In genomic region chr2L:17754108-17754507, dm6 we compare ENCODE assay signal across 2 fruit fly cellular contexts.
A peak's percentile ranks its signal among the peaks of the same experiment; 100 is the strongest.
TF ChIP-seq lines count a peak whose summit lies in the region.

No protein-coding gene starts in this region.

- no peak for TF ChIP-seq CTCF in whole organism, embryonic (GFP tag; optimal IDR thresholded peaks at IDR 0.05; lab: Kevin White, UChicago)

TF ChIP-seq in whole organism, adult, 20 proteins besides CTCF, POLR2A, EP300 and RAD21:
- TF ChIP-seq Hr96 (GFP tag; optimal IDR thresholded peaks at IDR 0.05; lab: Kevin White, UChicago) = no peak
- peak; percentile 57 for TF ChIP-seq pad (GFP tag; optimal IDR thresholded peaks at IDR 0.05; lab: Kevin White, UChicago)

TF ChIP-seq in whole organism, embryonic, 481 proteins besides CTCF, POLR2A, EP300 and RAD21:
- TF ChIP-seq CG17802 (tag; optimal IDR thresholded peaks at IDR 0.05; lab: Kevin White, UChicago) (no peak), CG12155 (GFP tag; optimal IDR thresholded peaks at IDR 0.05; lab: Kevin White, UChicago) (no peak), chm (GFP tag; IDR thresholded peaks at IDR 0.05; lab: Robert Waterston, UW) (no peak), hkb (optimal IDR thresholded peaks at IDR 0.05; lab: Kevin White, UChicago) (no peak), hkb (GFP tag; IDR thresholded peaks at IDR 0.05; lab: Robert Waterston, UW) (no peak), hth (optimal IDR thresholded peaks at IDR 0.05; lab: Kevin White, UChicago) (no peak), Gsc (GFP tag; IDR thresholded peaks at IDR 0.05; lab: Robert Waterston, UW) (no peak), CG18599 (GFP tag; optimal IDR thresholded peaks at IDR 0.05; lab: Kevin White, UChicago) (no peak), NfI (GFP tag; optimal IDR thresholded peaks at IDR 0.05; lab: Kevin White, UChicago) (no peak), CG10431 (GFP tag; optimal IDR thresholded peaks at IDR 0.05; lab: Kevin White, UChicago) (peak; percentile 46), gsb-n (tag; optimal IDR thresholded peaks at IDR 0.05; lab: Kevin White, UChicago) (no peak), sr (GFP tag; IDR thresholded peaks at IDR 0.05; lab: Robert Waterston, UW) (no peak), CG6654 (GFP tag; optimal IDR thresholded peaks at IDR 0.05; lab: Kevin White, UChicago) (no peak), pros (GFP tag; optimal IDR thresholded peaks at IDR 0.05; lab: Kevin White, UChicago) (peak; percentile 42), CG14014 (GFP tag; IDR thresholded peaks at IDR 0.05; lab: Robert Waterston, UW) (no peak), MBD-R2 (GFP tag; IDR thresholded peaks at IDR 0.05; lab: Robert Waterston, UW) (no peak), CG11093 (GFP tag; IDR thresholded peaks at IDR 0.05; lab: Robert Waterston, UW) (no peak), lilli (GFP tag; optimal IDR thresholded peaks at IDR 0.05; lab: Kevin White, UChicago) (no peak), bab2 (GFP tag; optimal IDR thresholded peaks at IDR 0.05; lab: Kevin White, UChicago) (no peak), jumu (GFP tag; optimal IDR thresholded peaks at IDR 0.05; lab: Kevin White, UChicago) (no peak), Fer1 (GFP tag; optimal IDR thresholded peaks at IDR 0.05; lab: Kevin White, UChicago) (no peak), Hr39 (optimal IDR thresholded peaks at IDR 0.05; lab: Kevin White, UChicago) (no peak), CG3847 (GFP tag; IDR thresholded peaks at IDR 0.05; lab: Robert Waterston, UW) (no peak), pnt (GFP tag; optimal IDR thresholded peaks at IDR 0.05; lab: Kevin White, UChicago) (no peak), Ada2b (GFP tag; IDR thresholded peaks at IDR 0.05; lab: Robert Waterston, UW) (no peak), Opbp (GFP tag; IDR thresholded peaks at IDR 0.05; lab: Robert Waterston, UW; ENCODE audit: partially characterized antibody) (no peak), Side (GFP tag; optimal IDR thresholded peaks at IDR 0.05; lab: Kevin White, UChicago) (no peak), CG31224 (GFP tag; IDR thresholded peaks at IDR 0.05; lab: Robert Waterston, UW) (no peak), Lhr (GFP tag; optimal IDR thresholded peaks at IDR 0.05; lab: Kevin White, UChicago) (no peak), CG42726 (GFP tag; IDR thresholded peaks at IDR 0.05; lab: Robert Waterston, UW; ENCODE audit: partially characterized antibody) (no peak), chinmo (GFP tag; IDR thresholded peaks at IDR 0.05; lab: Robert Waterston, UW; ENCODE audit: partially characterized antibody) (0 out of 4 replicates have a peak, but pooled peaks have one; percentile 20), Elba2 (GFP tag; optimal IDR thresholded peaks at IDR 0.05; lab: Kevin White, UChicago) (peak; percentile 70), Dad (GFP tag; optimal IDR thresholded peaks at IDR 0.05; lab: Kevin White, UChicago) (no peak), CG6791 (GFP tag; IDR thresholded peaks at IDR 0.05; lab: Robert Waterston, UW; ENCODE audit: partially characterized antibody) (no peak), Ssrp (tag; optimal IDR thresholded peaks at IDR 0.05; lab: Kevin White, UChicago) (no peak), gfzf (GFP tag; optimal IDR thresholded peaks at IDR 0.05; lab: Kevin White, UChicago) (no peak), Trl (optimal IDR thresholded peaks at IDR 0.05; lab: Kevin White, UChicago) (peak; percentile 21 to 30), Trl (GFP tag; optimal IDR thresholded peaks at IDR 0.05; lab: Kevin White, UChicago) (no peak), z (GFP tag; IDR thresholded peaks at IDR 0.05; lab: Robert Waterston, UW) (peak; percentile 91), ab (GFP tag; optimal IDR thresholded peaks at IDR 0.05; lab: Kevin White, UChicago) (no peak), CG1832 (GFP tag; optimal IDR thresholded peaks at IDR 0.05; lab: Kevin White, UChicago) (peak; percentile 55), Kr (GFP tag; optimal IDR thresholded peaks at IDR 0.05; lab: Kevin White, UChicago) (peak; percentile 35), CG16815 (GFP tag; optimal IDR thresholded peaks at IDR 0.05; lab: Kevin White, UChicago) (no peak), slbo (GFP tag; IDR thresholded peaks at IDR 0.05; lab: Robert Waterston, UW) (no peak), zen (tag; optimal IDR thresholded peaks at IDR 0.05; lab: Kevin White, UChicago) (peak; percentile 24), zf30C (GFP tag; optimal IDR thresholded peaks at IDR 0.05; lab: Kevin White, UChicago) (no peak), CG11560 (tag; IDR thresholded peaks at IDR 0.05; lab: Robert Waterston, UW) (no peak), abd-A (tag; optimal IDR thresholded peaks at IDR 0.05; lab: Kevin White, UChicago) (peak; percentile 57), C15 (GFP tag; IDR thresholded peaks at IDR 0.05; lab: Robert Waterston, UW) (no peak), CG15011 (GFP tag; optimal IDR thresholded peaks at IDR 0.05; lab: Kevin White, UChicago) (no peak), insv (GFP tag; optimal IDR thresholded peaks at IDR 0.05; lab: Kevin White, UChicago) (peak; percentile 35 to 96), kay (GFP tag; optimal IDR thresholded peaks at IDR 0.05; lab: Kevin White, UChicago) (no peak), cg (GFP tag; optimal IDR thresholded peaks at IDR 0.05; lab: Kevin White, UChicago) (peak; percentile 60), pan (optimal IDR thresholded peaks at IDR 0.05; lab: Kevin White, UChicago) (no peak), pan (GFP tag; optimal IDR thresholded peaks at IDR 0.05 in 1 of 2, IDR thresholded peaks at IDR 0.05 in 1 of 2) (no peak), CG33213 (GFP tag; optimal IDR thresholded peaks at IDR 0.05; lab: Kevin White, UChicago) (no peak), CG17361 (GFP tag; IDR thresholded peaks at IDR 0.05; lab: Robert Waterston, UW) (no peak), chn (GFP tag; optimal IDR thresholded peaks at IDR 0.05; lab: Kevin White, UChicago) (no peak), nerfin-1 (tag; optimal IDR thresholded peaks at IDR 0.05; lab: Kevin White, UChicago) (no peak), rib (GFP tag; IDR thresholded peaks at IDR 0.05; lab: Robert Waterston, UW) (no peak), CG16779 (GFP tag; IDR thresholded peaks at IDR 0.05; lab: Robert Waterston, UW) (peak; percentile 28; the same call in 1 of the 2 replicates), CG2199 (GFP tag; IDR thresholded peaks at IDR 0.05; lab: Robert Waterston, UW) (peak; percentile 82; the same call in 1 of the 3 replicates), CG3995 (GFP tag; optimal IDR thresholded peaks at IDR 0.05; lab: Kevin White, UChicago) (no peak), CG2875 (GFP tag; optimal IDR thresholded peaks at IDR 0.05; lab: Kevin White, UChicago) (no peak), CG4707 (GFP tag; optimal IDR thresholded peaks at IDR 0.05; lab: Kevin White, UChicago) (no peak), sc (optimal IDR thresholded peaks at IDR 0.05; lab: Kevin White, UChicago) (no peak), sc (GFP tag; optimal IDR thresholded peaks at IDR 0.05; lab: Kevin White, UChicago) (no peak), CG32772 (GFP tag; IDR thresholded peaks at IDR 0.05; lab: Robert Waterston, UW) (no peak), D (optimal IDR thresholded peaks at IDR 0.05; lab: Kevin White, UChicago) (peak; percentile 8), D (GFP tag; optimal IDR thresholded peaks at IDR 0.05; lab: Kevin White, UChicago) (no peak), NK7.1 (GFP tag; optimal IDR thresholded peaks at IDR 0.05; lab: Kevin White, UChicago) (no peak), zfh1 (GFP tag; IDR thresholded peaks at IDR 0.05; lab: Robert Waterston, UW) (no peak), B-H1 (GFP tag; IDR thresholded peaks at IDR 0.05; lab: Robert Waterston, UW) (no peak), Jarid2 (GFP tag; optimal IDR thresholded peaks at IDR 0.05; lab: Kevin White, UChicago) (peak; percentile 35), Deaf1 (tag; optimal IDR thresholded peaks at IDR 0.05; lab: Kevin White, UChicago) (peak; percentile 11), ato (GFP tag; IDR thresholded peaks at IDR 0.05; lab: Robert Waterston, UW; ENCODE audit: partially characterized antibody) (no peak), Myb (GFP tag; optimal IDR thresholded peaks at IDR 0.05; lab: Kevin White, UChicago) (no peak), Antp (GFP tag; optimal IDR thresholded peaks at IDR 0.05; lab: Kevin White, UChicago) (no peak), pfk (GFP tag; optimal IDR thresholded peaks at IDR 0.05; lab: Kevin White, UChicago) (peak; percentile 94), CG7556 (GFP tag; optimal IDR thresholded peaks at IDR 0.05; lab: Kevin White, UChicago) (no peak), CG5953 (GFP tag; IDR thresholded peaks at IDR 0.05; lab: Robert Waterston, UW) (no peak), dm (GFP tag; optimal IDR thresholded peaks at IDR 0.05; lab: Kevin White, UChicago) (no peak), CG4730 (GFP tag; IDR thresholded peaks at IDR 0.05; lab: Robert Waterston, UW) (no peak), fd102C (GFP tag; optimal IDR thresholded peaks at IDR 0.05; lab: Kevin White, UChicago) (no peak), peb (GFP tag; IDR thresholded peaks at IDR 0.05; lab: Robert Waterston, UW) (no peak), crp (GFP tag; optimal IDR thresholded peaks at IDR 0.05; lab: Kevin White, UChicago) (no peak), CG3065 (GFP tag; optimal IDR thresholded peaks at IDR 0.05; lab: Kevin White, UChicago) (no peak)
